Fruit fly (Drosophila melanogaster): Measurements from ENCODE around the gene alpha-Est4.
A peak's percentile ranks its signal among the peaks of the same experiment; 100 is the strongest.

The alpha-Est4 gene

dm6 chr3R:7500513-7500912, 37.9 kb downstream of the alpha-Est4 start (continued):
- TF ChIP-seq CG12071 (GFP tag; optimal IDR thresholded peaks at IDR 0.05) (no peak), Sry-δ (GFP tag; optimal IDR thresholded peaks at IDR 0.05) (no peak), grn (GFP tag; optimal IDR thresholded peaks at IDR 0.05) (no peak), CG17359 (tag; optimal IDR thresholded peaks at IDR 0.05) (no peak), en (GFP tag; optimal IDR thresholded peaks at IDR 0.05) (no peak), BEAF-32 (GFP tag; optimal IDR thresholded peaks at IDR 0.05) (no peak), CG1024 (GFP tag; IDR thresholded peaks at IDR 0.05) (no peak), Myb (GFP tag; optimal IDR thresholded peaks at IDR 0.05) (no peak), eve (GFP tag; optimal IDR thresholded peaks at IDR 0.05) (peak in 1 of 2 experiments; percentile 21), CG12769 (tag; optimal IDR thresholded peaks at IDR 0.05) (peak; percentile 53), HLH54F (GFP tag; optimal IDR thresholded peaks at IDR 0.05) (peak; percentile 36), ssp (GFP tag; IDR thresholded peaks at IDR 0.05) (no peak), CG14441 (GFP tag; IDR thresholded peaks at IDR 0.05) (peak; percentile 43; the same call in 1 of the 2 replicates), pan (optimal IDR thresholded peaks at IDR 0.05) (no peak), pan (GFP tag; optimal IDR thresholded peaks at IDR 0.05 in 1 of 2, IDR thresholded peaks at IDR 0.05 in 1 of 2) (peak in 1 of 2 experiments; percentile 32), gsb-n (tag; optimal IDR thresholded peaks at IDR 0.05) (no peak), CG12659 (GFP tag; optimal IDR thresholded peaks at IDR 0.05) (no peak), phol (tag; optimal IDR thresholded peaks at IDR 0.05) (no peak), CG3726 (GFP tag; IDR thresholded peaks at IDR 0.05) (no peak), da (GFP tag; optimal IDR thresholded peaks at IDR 0.05) (no peak), CG31441 (GFP tag; IDR thresholded peaks at IDR 0.05) (no peak), CG17186 (GFP tag; optimal IDR thresholded peaks at IDR 0.05) (no peak), CG6175 (GFP tag; IDR thresholded peaks at IDR 0.05) (no peak), Rx (GFP tag; IDR thresholded peaks at IDR 0.05) (no peak), CG1233 (GFP tag; optimal IDR thresholded peaks at IDR 0.05) (no peak), sug (tag; optimal IDR thresholded peaks at IDR 0.05) (no peak), CG6765 (GFP tag; optimal IDR thresholded peaks at IDR 0.05) (no peak), slou (GFP tag; optimal IDR thresholded peaks at IDR 0.05) (peak; percentile 18), Hmx (GFP tag; optimal IDR thresholded peaks at IDR 0.05) (no peak), Hr78 (GFP tag; optimal IDR thresholded peaks at IDR 0.05) (no peak), caup (GFP tag; optimal IDR thresholded peaks at IDR 0.05; ENCODE audit: severe bottlenecking) (no peak), lilli (GFP tag; optimal IDR thresholded peaks at IDR 0.05) (peak; percentile 59), sim (GFP tag; IDR thresholded peaks at IDR 0.05) (no peak), ham (GFP tag; IDR thresholded peaks at IDR 0.05) (no peak), CG17802 (tag; optimal IDR thresholded peaks at IDR 0.05) (no peak), ems (GFP tag; optimal IDR thresholded peaks at IDR 0.05) (no peak), CG11398 (GFP tag; optimal IDR thresholded peaks at IDR 0.05) (no peak), YL-1 (GFP tag; optimal IDR thresholded peaks at IDR 0.05) (no peak), NK7.1 (GFP tag; optimal IDR thresholded peaks at IDR 0.05) (no peak), nmo (GFP tag; optimal IDR thresholded peaks at IDR 0.05) (peak; percentile 16), CG15011 (GFP tag; optimal IDR thresholded peaks at IDR 0.05) (no peak), CoRest (tag; optimal IDR thresholded peaks at IDR 0.05) (peak; percentile 30), CG34376 (GFP tag; optimal IDR thresholded peaks at IDR 0.05) (no peak), HmgZ (tag; optimal IDR thresholded peaks at IDR 0.05) (no peak), Bteb2 (GFP tag; optimal IDR thresholded peaks at IDR 0.05) (peak; percentile 22), CG17568 (GFP tag; optimal IDR thresholded peaks at IDR 0.05) (no peak), eyg (GFP tag; optimal IDR thresholded peaks at IDR 0.05) (no peak), nom (GFP tag; optimal IDR thresholded peaks at IDR 0.05) (no peak), cwo (GFP tag; optimal IDR thresholded peaks at IDR 0.05) (peak; percentile 6), Bgb (GFP tag; IDR thresholded peaks at IDR 0.05; ENCODE audit: partially characterized antibody) (no peak), odd (GFP tag; optimal IDR thresholded peaks at IDR 0.05) (no peak), CG11093 (GFP tag; IDR thresholded peaks at IDR 0.05) (no peak)

Measured in whole organism, embryonic.